Fruit fly (Drosophila melanogaster) whole organism, prepupa: Measurements from ENCODE around the gene Elo68beta.

ENCODE experiments used
- Blimp-1 ChIP-seq: fragments of 200-800 bp; sonication (Bioruptor generic); optimal IDR thresholded peaks from 3 replicates; lab custom pipeline; 2017; ENCODE audit warnings: missing biosample characterization, missing genetic modification characterization, mild to moderate bottlenecking, moderate library complexity, missing genetic modification reagents
- CG10631 ChIP-seq: fragments of 200-800 bp; sonication (Bioruptor generic); optimal IDR thresholded peaks from 2 replicates; lab custom pipeline; 2016; ENCODE audit warnings: missing biosample characterization, missing genetic modification characterization
- CG11762 ChIP-seq: fragments of 200-800 bp; sonication (Bioruptor generic); optimal IDR thresholded peaks from 3 replicates; lab custom pipeline; 2016; ENCODE audit warnings: missing biosample characterization, missing genetic modification characterization; ENCODE audit not compliant: insufficient read depth
- CG11902 ChIP-seq: fragments of 200-800 bp; sonication (Bioruptor generic); optimal IDR thresholded peaks from 3 replicates; lab custom pipeline; 2016; ENCODE audit warnings: missing biosample characterization, missing genetic modification characterization
- CG15336 ChIP-seq: fragments of 200-800 bp; sonication (Bioruptor generic); IDR thresholded peaks from 2 replicates; pipeline ENCODE4 v1.3.6; 2022; ENCODE audit warnings: missing biosample characterization, missing genetic modification characterization
- CG16779 ChIP-seq: fragments of 200-800 bp; sonication (Bioruptor generic); optimal IDR thresholded peaks from 3 replicates; lab custom pipeline; 2017; ENCODE audit warnings: missing biosample characterization, mild to moderate bottlenecking, missing genetic modification characterization
- CG31627 ChIP-seq: fragments of 200-800 bp; sonication (Bioruptor generic); optimal IDR thresholded peaks from 3 replicates; lab custom pipeline; 2016; ENCODE audit warnings: missing biosample characterization, missing genetic modification characterization
- CG32006 ChIP-seq: fragments of 200-800 bp; sonication (Bioruptor generic); optimal IDR thresholded peaks from 3 replicates; lab custom pipeline; 2017; ENCODE audit warnings: missing biosample characterization, mild to moderate bottlenecking, missing genetic modification characterization
- CG34406 ChIP-seq: fragments of 200-800 bp; sonication (Bioruptor generic); optimal IDR thresholded peaks from 3 replicates; lab custom pipeline; 2016; ENCODE audit warnings: missing biosample characterization, missing genetic modification characterization
- CG3919 ChIP-seq: fragments of 200-800 bp; sonication (Bioruptor generic); optimal IDR thresholded peaks from 3 replicates; lab custom pipeline; 2016; ENCODE audit warnings: missing biosample characterization, missing genetic modification characterization
- CG6163 ChIP-seq: fragments of 200-800 bp; sonication (Bioruptor generic); IDR thresholded peaks from 3 replicates; pipeline ENCODE4 v1.3.6; 2022; ENCODE audit warnings: missing biosample characterization, missing genetic modification characterization
- CG6276 ChIP-seq: fragments of 200-800 bp; sonication (Bioruptor generic); optimal IDR thresholded peaks from 2 replicates; lab custom pipeline; 2017; ENCODE audit warnings: missing biosample characterization, mild to moderate bottlenecking, missing genetic modification characterization
- CG6792 ChIP-seq: fragments of 200-800 bp; sonication (Bioruptor generic); optimal IDR thresholded peaks from 3 replicates; lab custom pipeline; 2016; ENCODE audit warnings: missing biosample characterization, missing genetic modification characterization
- CG6808 ChIP-seq: fragments of 200-800 bp; sonication (Bioruptor generic); optimal IDR thresholded peaks from 3 replicates; lab custom pipeline; 2017; ENCODE audit warnings: missing biosample characterization, missing genetic modification characterization, mild to moderate bottlenecking, moderate library complexity, missing genetic modification reagents
- CG6854 ChIP-seq: fragments of 200-800 bp; sonication (Bioruptor generic); optimal IDR thresholded peaks from 2 replicates; lab custom pipeline; 2017; ENCODE audit warnings: missing biosample characterization, mild to moderate bottlenecking, missing genetic modification characterization
- CG7368 ChIP-seq: fragments of 200-800 bp; sonication (Bioruptor generic); optimal IDR thresholded peaks from 3 replicates; lab custom pipeline; 2016; ENCODE audit warnings: missing biosample characterization, missing genetic modification characterization
- CG8119 ChIP-seq: fragments of 200-800 bp; sonication (Bioruptor generic); IDR thresholded peaks from 3 replicates; pipeline ENCODE4 v1.3.6; 2022; ENCODE audit warnings: missing biosample characterization, missing genetic modification characterization
- CG8632 ChIP-seq: fragments of 200-800 bp; sonication (Bioruptor generic); optimal IDR thresholded peaks from 3 replicates; lab custom pipeline; 2016; ENCODE audit warnings: missing biosample characterization, missing genetic modification characterization
- Eip78C ChIP-seq: fragments of 200-800 bp; sonication (Bioruptor generic); peaks from one replicate; lab custom pipeline; 2016; ENCODE audit warnings: missing biosample characterization, missing genetic modification characterization
- Eip93F ChIP-seq: fragments of 200-800 bp; sonication (Bioruptor generic); optimal IDR thresholded peaks from 2 replicates; lab custom pipeline; 2016; ENCODE audit warnings: missing biosample characterization, mild to moderate bottlenecking, missing genetic modification characterization
- Ets21C ChIP-seq: fragments of 200-800 bp; sonication (Bioruptor generic); optimal IDR thresholded peaks from 3 replicates; lab custom pipeline; 2016; ENCODE audit warnings: missing biosample characterization, missing genetic modification characterization
- Ets96B ChIP-seq: fragments of 200-800 bp; optimal IDR thresholded peaks from 2 replicates; lab custom pipeline; 2019; ENCODE audit warnings: missing biosample characterization, mild to moderate bottlenecking, missing genetic modification characterization, moderate library complexity
- Gug ChIP-seq: fragments of 200-800 bp; sonication (Bioruptor generic); IDR thresholded peaks from 2 replicates; pipeline ENCODE4 v1.3.6; 2022; ENCODE audit warnings: missing biosample characterization, missing genetic modification characterization
- Hr4 ChIP-seq: fragments of 200-800 bp; sonication (Bioruptor generic); optimal IDR thresholded peaks from 3 replicates; lab custom pipeline; 2016; ENCODE audit warnings: missing biosample characterization, missing genetic modification characterization
- Lpt ChIP-seq: fragments of 200-800 bp; sonication (Bioruptor generic); optimal IDR thresholded peaks from 3 replicates; lab custom pipeline; 2016; ENCODE audit warnings: missing biosample characterization, missing genetic modification characterization
- Met ChIP-seq: fragments of 200-800 bp; sonication (Bioruptor generic); optimal IDR thresholded peaks from 3 replicates; lab custom pipeline; 2016; ENCODE audit warnings: missing biosample characterization, missing genetic modification characterization
- OdsH ChIP-seq: fragments of 200-800 bp; sonication (Bioruptor generic); optimal IDR thresholded peaks from 3 replicates; lab custom pipeline; 2016; ENCODE audit warnings: missing biosample characterization, missing genetic modification characterization
- Smox ChIP-seq: fragments of 200-800 bp; sonication (Bioruptor generic); optimal IDR thresholded peaks from 3 replicates; lab custom pipeline; 2016; ENCODE audit warnings: missing biosample characterization, missing genetic modification characterization
- Sox102F ChIP-seq: fragments of 200-800 bp; sonication (Bioruptor generic); optimal IDR thresholded peaks from 2 replicates; lab custom pipeline; 2016; ENCODE audit warnings: missing biosample characterization, mild to moderate bottlenecking, missing genetic modification characterization
- Sox14 ChIP-seq: fragments of 200-800 bp; sonication (Bioruptor generic); optimal IDR thresholded peaks from 3 replicates; lab custom pipeline; 2016; ENCODE audit warnings: missing biosample characterization, missing genetic modification characterization
- achi ChIP-seq: fragments of 200-800 bp; sonication (Bioruptor generic); optimal IDR thresholded peaks from 3 replicates; lab custom pipeline; 2016; ENCODE audit warnings: missing biosample characterization, missing genetic modification characterization
- acj6 ChIP-seq: fragments of 200-800 bp; sonication (Bioruptor generic); optimal IDR thresholded peaks from 3 replicates; lab custom pipeline; 2016; ENCODE audit warnings: missing biosample characterization, missing genetic modification characterization
- cyc ChIP-seq: fragments of 200-800 bp; sonication (Bioruptor generic); optimal IDR thresholded peaks from 3 replicates; lab custom pipeline; 2016; ENCODE audit warnings: missing biosample characterization, missing genetic modification characterization
- dac ChIP-seq: fragments of 200-800 bp; sonication (Bioruptor generic); optimal IDR thresholded peaks from 2 replicates; lab custom pipeline; 2017; ENCODE audit warnings: missing biosample characterization, mild to moderate bottlenecking, missing genetic modification characterization
- dsx ChIP-seq: fragments of 200-800 bp; optimal IDR thresholded peaks from 3 replicates; lab custom pipeline; 2019; ENCODE audit warnings: missing biosample characterization, mild to moderate bottlenecking, missing genetic modification characterization, moderate library complexity; ENCODE audit not compliant: poor library complexity, severe bottlenecking
- eg ChIP-seq: fragments of 200-800 bp; sonication (Bioruptor generic); IDR thresholded peaks from 3 replicates; pipeline ENCODE4 v1.3.6; 2022; ENCODE audit warnings: missing biosample characterization, missing genetic modification characterization
- esn ChIP-seq: fragments of 200-800 bp; sonication (Bioruptor generic); optimal IDR thresholded peaks from 2 replicates; lab custom pipeline; 2016; ENCODE audit warnings: missing biosample characterization, mild to moderate bottlenecking, missing genetic modification characterization, moderate library complexity
- lz ChIP-seq: fragments of 200-800 bp; sonication (Bioruptor generic); optimal IDR thresholded peaks from 3 replicates; lab custom pipeline; 2016; ENCODE audit warnings: missing biosample characterization, missing genetic modification characterization
- net ChIP-seq: fragments of 200-800 bp; sonication (Bioruptor generic); optimal IDR thresholded peaks from 3 replicates; lab custom pipeline; 2016; ENCODE audit warnings: missing biosample characterization, missing genetic modification characterization
- pdm3 ChIP-seq: fragments of 200-800 bp; sonication (Bioruptor generic); optimal IDR thresholded peaks from 3 replicates; lab custom pipeline; 2016; ENCODE audit warnings: missing biosample characterization, missing genetic modification characterization
- salr ChIP-seq, 2 experiments: fragments of 200-800 bp; sonication (Bioruptor generic); optimal IDR thresholded peaks; 3 replicates each; lab custom pipeline; 2016 to 2018; ENCODE audit warnings: missing biosample characterization in 2 of 2, missing genetic modification characterization in 2 of 2, mild to moderate bottlenecking in 1 of 2
- ss ChIP-seq, 2 experiments: fragments of 200-800 bp; sonication (Bioruptor generic); optimal IDR thresholded peaks; 2 replicates in 1 of 2; 3 replicates in 1 of 2; lab custom pipeline; 2017 to 2018; ENCODE audit warnings: mild to moderate bottlenecking in 2 of 2, missing biosample characterization in 2 of 2, missing genetic modification characterization in 2 of 2, moderate library complexity in 1 of 2
- svp ChIP-seq: fragments of 200-800 bp; sonication (Bioruptor generic); peaks from one replicate; lab custom pipeline; 2016; ENCODE audit warnings: missing biosample characterization, missing genetic modification characterization
- topi ChIP-seq: fragments of 200-800 bp; sonication (Bioruptor generic); optimal IDR thresholded peaks from 3 replicates; lab custom pipeline; 2016; ENCODE audit warnings: missing biosample characterization, missing genetic modification characterization
- vri ChIP-seq: fragments of 200-800 bp; sonication (Bioruptor generic); optimal IDR thresholded peaks from 3 replicates; lab custom pipeline; 2016; ENCODE audit warnings: missing biosample characterization, mild to moderate bottlenecking, missing genetic modification characterization

Gene Elo68beta

dm6 chr3L:11124439-11124838, 22.9 kb upstream of the Elo68beta start:
- TF ChIP-seq Met (GFP tag; lab: Kevin White, UChicago) (peak; percentile 15), Hr4 (GFP tag; lab: Kevin White, UChicago) (peak; percentile 43), Smox (GFP tag; lab: Kevin White, UChicago) (no peak), Eip78C (GFP tag; lab: Kevin White, UChicago) (peak; percentile 77)

DNA sequence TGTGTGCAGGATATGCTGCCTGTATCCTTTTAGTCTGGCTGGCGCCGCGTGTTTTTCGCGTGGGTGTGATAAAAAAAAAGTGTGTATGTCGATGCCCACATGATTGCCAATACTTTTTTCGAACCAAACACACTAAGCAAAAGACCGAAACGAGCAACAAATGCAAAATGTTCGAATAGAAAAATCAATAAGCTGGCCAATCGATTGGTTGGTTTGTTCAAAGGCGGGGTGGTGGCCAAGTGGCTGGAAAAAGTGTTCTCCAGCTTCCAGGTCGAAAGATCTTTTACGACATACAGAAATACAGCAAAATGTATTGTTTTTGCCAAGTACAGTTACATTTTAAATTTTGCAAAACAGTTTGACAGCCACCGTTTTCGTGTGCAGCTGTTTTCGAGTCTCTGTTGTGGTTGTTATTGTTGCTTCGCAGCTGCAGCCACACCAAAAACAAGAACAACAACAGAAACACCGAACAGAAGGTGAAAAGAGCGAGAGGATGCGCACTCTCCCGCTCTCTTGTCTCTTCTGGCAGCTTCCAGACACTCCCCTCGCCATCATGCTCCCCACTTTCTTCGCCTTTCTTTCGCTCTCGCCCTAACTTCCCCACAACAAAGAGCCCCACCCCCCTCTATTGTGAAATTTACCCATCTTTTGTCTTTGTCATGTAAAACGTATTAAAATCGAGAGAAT, 22.2 kb upstream of the Elo68beta start:
- no peak for TF ChIP-seq CG8632 (GFP tag; lab: Kevin White, UChicago)
- no peak for TF ChIP-seq CG11762 (GFP tag; lab: Kevin White, UChicago)
- peak; percentile 39; the same call in 1 of the 3 replicates for TF ChIP-seq CG6163 (GFP tag; lab: Robert Waterston, UW)
- peak; percentile 16 to 20 for TF ChIP-seq ss (GFP tag; optimal IDR thresholded peaks at IDR 0.05; lab: Kevin White, UChicago)
- TF ChIP-seq CG6792 (GFP tag; lab: Kevin White, UChicago), result no peak
- peak; percentile 84 for TF ChIP-seq svp (GFP tag; lab: Kevin White, UChicago)
- TF ChIP-seq CG6854 (GFP tag; lab: Kevin White, UChicago), result peak; percentile 16
- no peak for TF ChIP-seq acj6
- TF ChIP-seq CG15336 (GFP tag; lab: Robert Waterston, UW), result 0 out of 2 replicates have a peak, but pooled peaks have one; percentile 8
- peak; percentile 88 for TF ChIP-seq Sox14 (GFP tag; lab: Kevin White, UChicago)

DNA sequence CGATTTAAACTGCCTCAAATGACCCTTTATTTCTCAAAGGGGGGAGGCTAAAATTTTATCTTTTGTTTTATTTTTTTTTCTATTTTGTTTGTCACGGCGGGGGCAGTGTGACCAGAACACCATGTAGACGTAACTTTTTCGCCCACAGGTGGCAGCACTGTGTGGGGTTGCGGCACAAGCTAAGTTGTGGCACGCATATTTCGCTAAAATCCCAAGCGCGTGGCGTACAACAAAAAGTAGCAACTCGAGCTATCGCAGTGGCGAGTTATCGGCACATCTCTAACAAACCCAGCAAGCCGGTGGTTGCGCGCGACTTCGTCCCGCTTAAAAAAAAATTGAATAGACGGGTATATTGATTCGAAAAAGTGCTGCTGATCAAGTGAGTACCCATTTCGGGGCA, 21.6 kb upstream of the Elo68beta start, which contains the start of the genes Ufd1 and NaPi-III:
Gene Ufd1, minus strand, starts transcription at position 129 of the 400 bp plus-strand sequence.
Gene NaPi-III, plus strand, starts transcription at position 261 of the 400 bp plus-strand sequence.
- TF ChIP-seq Eip78C (GFP tag; lab: Kevin White, UChicago) (peak; percentile 30), topi (no peak), pdm3 (GFP tag; lab: Kevin White, UChicago) (no peak), CG6163 (GFP tag; lab: Robert Waterston, UW) (peak; percentile 64; the same call in 2 of the 3 replicates), cyc (GFP tag; lab: Kevin White, UChicago) (no peak), dac (GFP tag; lab: Kevin White, UChicago) (peak; percentile 36), vri (no peak), CG8119 (GFP tag; lab: Robert Waterston, UW) (peak; percentile 60; the same call in 2 of the 3 replicates), Gug (GFP tag; lab: Robert Waterston, UW) (no peak), CG31627 (GFP tag; lab: Kevin White, UChicago) (peak; percentile 36), CG32006 (GFP tag; lab: Kevin White, UChicago) (peak; percentile 27), CG15336 (GFP tag; lab: Robert Waterston, UW) (0 out of 2 replicates have a peak, but pooled peaks have one; percentile 40), Ets96B (no peak), achi (GFP tag; lab: Kevin White, UChicago) (no peak), Blimp-1 (GFP tag; lab: Kevin White, UChicago) (no peak), CG16779 (tag; lab: Kevin White, UChicago) (no peak), dsx (GFP tag; lab: Kevin White, UChicago) (peak; percentile 58), Eip93F (GFP tag; lab: Kevin White, UChicago) (no peak), CG6276 (GFP tag; lab: Kevin White, UChicago) (no peak), ss (GFP tag; optimal IDR thresholded peaks at IDR 0.05; lab: Kevin White, UChicago) (peak in 1 of 2 experiments; percentile 23), CG6792 (GFP tag; lab: Kevin White, UChicago) (no peak), CG34406 (GFP tag; lab: Kevin White, UChicago) (no peak), CG8632 (GFP tag; lab: Kevin White, UChicago) (no peak), Lpt (GFP tag; lab: Kevin White, UChicago) (no peak), Sox102F (GFP tag; lab: Kevin White, UChicago) (no peak), acj6 (no peak), net (GFP tag; lab: Kevin White, UChicago) (peak; percentile 26), CG11902 (GFP tag; lab: Kevin White, UChicago) (no peak), OdsH (GFP tag; lab: Kevin White, UChicago) (peak; percentile 12), CG10631 (GFP tag; lab: Kevin White, UChicago) (no peak), lz (GFP tag; lab: Kevin White, UChicago) (peak; percentile 8), CG6808 (GFP tag; lab: Kevin White, UChicago) (peak; percentile 3), Hr4 (GFP tag; lab: Kevin White, UChicago) (no peak), CG6854 (GFP tag; lab: Kevin White, UChicago) (no peak), esn (GFP tag; lab: Kevin White, UChicago) (no peak), Ets21C (GFP tag; lab: Kevin White, UChicago) (no peak), salr (GFP tag; optimal IDR thresholded peaks at IDR 0.05; lab: Kevin White, UChicago) (no peak), CG7368 (GFP tag; lab: Kevin White, UChicago) (no peak), svp (GFP tag; lab: Kevin White, UChicago) (peak; percentile 57), CG3919 (GFP tag; lab: Kevin White, UChicago) (no peak), eg (peak; percentile 70; the same call in 1 of the 3 replicates)
